Worm (Caenorhabditis elegans) whole organism, late embryonic: Measurements from ENCODE around the gene nhx-2.

Experiments used
- C08G9.2 ChIP-seq: sonication (generic microtip); optimal IDR thresholded peaks from 2 replicates; lab custom pipeline; 2016; ENCODE audit warnings: mild to moderate bottlenecking, missing genetic modification characterization, moderate library complexity, missing compliant biosample characterization
- C38D4.7 ChIP-seq: fragments of 200-800 bp; sonication (Bioruptor generic); optimal IDR thresholded peaks from 2 replicates; lab custom pipeline; 2018; ENCODE audit warnings: mild to moderate bottlenecking, missing genetic modification characterization, moderate library complexity, missing compliant biosample characterization
- K09A11.1 ChIP-seq: sonication (generic microtip); optimal IDR thresholded peaks from 2 replicates; lab custom pipeline; 2017; ENCODE audit warnings: antibody characterized with exemption, mild to moderate bottlenecking, missing genetic modification characterization, missing compliant biosample characterization; ENCODE audit not compliant: insufficient read depth
- Y22D7AL.16 ChIP-seq: sonication (generic microtip); optimal IDR thresholded peaks from 2 replicates; lab custom pipeline; 2016; ENCODE audit warnings: missing genetic modification characterization, missing compliant biosample characterization
- ahr-1 ChIP-seq: sonication (generic microtip); optimal IDR thresholded peaks from 2 replicates; lab custom pipeline; 2016; ENCODE audit warnings: missing genetic modification characterization, missing compliant biosample characterization
- ceh-19 ChIP-seq: fragments of 200-800 bp; sonication (Bioruptor generic); optimal IDR thresholded peaks from 2 replicates; lab custom pipeline; 2018; ENCODE audit warnings: mild to moderate bottlenecking, missing genetic modification characterization, missing compliant biosample characterization
- ceh-2 ChIP-seq: sonication (generic microtip); optimal IDR thresholded peaks from 2 replicates; lab custom pipeline; 2016; ENCODE audit warnings: missing genotype, missing genetic modification characterization, missing compliant biosample characterization
- ceh-22 ChIP-seq: sonication (generic microtip); optimal IDR thresholded peaks from 2 replicates; lab custom pipeline; 2017; ENCODE audit warnings: missing biosample characterization, missing genetic modification characterization
- ceh-24 ChIP-seq: sonication (generic microtip); optimal IDR thresholded peaks from 2 replicates; lab custom pipeline; 2016; ENCODE audit warnings: mild to moderate bottlenecking, missing genetic modification characterization, missing compliant biosample characterization
- ceh-30 ChIP-seq: fragments of 150-350 bp; optimal IDR thresholded peaks from 2 replicates; lab custom pipeline; 2014; ENCODE audit warnings: missing biosample characterization, missing genetic modification characterization
- ceh-31 ChIP-seq: sonication (generic microtip); optimal IDR thresholded peaks from 2 replicates; lab custom pipeline; 2016; ENCODE audit warnings: missing genetic modification characterization, missing compliant biosample characterization
- ceh-45 ChIP-seq: fragments of 200-800 bp; sonication (Bioruptor generic); IDR thresholded peaks from 2 replicates; pipeline ENCODE4 v1.3.6; 2022; ENCODE audit warnings: missing genetic modification reagents, missing genetic modification characterization, missing compliant biosample characterization
- ceh-6 ChIP-seq: fragments of 200-800 bp; sonication (Bioruptor generic); optimal IDR thresholded peaks from 2 replicates; lab custom pipeline; 2018; ENCODE audit warnings: mild to moderate bottlenecking, missing genetic modification characterization, missing compliant biosample characterization
- ceh-9 ChIP-seq: sonication (generic microtip); optimal IDR thresholded peaks from 2 replicates; lab custom pipeline; 2016; ENCODE audit warnings: mild to moderate bottlenecking, missing genetic modification characterization, inconsistent platforms, missing compliant biosample characterization
- dmd-4 ChIP-seq: sonication (generic microtip); optimal IDR thresholded peaks from 2 replicates; lab custom pipeline; 2016; ENCODE audit warnings: borderline replicate concordance, missing genetic modification characterization, missing compliant biosample characterization
- dve-1 ChIP-seq: sonication (generic microtip); optimal IDR thresholded peaks from 2 replicates; lab custom pipeline; 2017; ENCODE audit warnings: antibody characterized with exemption, mild to moderate bottlenecking, missing genetic modification characterization, missing compliant biosample characterization
- elt-2 ChIP-seq: sonication (generic microtip); optimal IDR thresholded peaks from 2 replicates; lab custom pipeline; 2016; ENCODE audit warnings: missing genetic modification reagents, missing genetic modification characterization, missing compliant biosample characterization
- fkh-10 ChIP-seq: fragments of 150-350 bp; optimal IDR thresholded peaks from 2 replicates; lab custom pipeline; 2014; ENCODE audit warnings: missing biosample characterization, missing genetic modification reagents, missing genetic modification characterization
- fkh-6 ChIP-seq: sonication (generic microtip); optimal IDR thresholded peaks from 2 replicates; lab custom pipeline; 2016; ENCODE audit warnings: missing genetic modification characterization, missing compliant biosample characterization
- hlh-15 ChIP-seq: sonication (generic microtip); optimal IDR thresholded peaks from 2 replicates; lab custom pipeline; 2016; ENCODE audit warnings: missing genetic modification characterization, missing compliant biosample characterization
- lim-6 ChIP-seq: sonication (generic microtip); optimal IDR thresholded peaks from 2 replicates; lab custom pipeline; 2016; ENCODE audit warnings: missing genetic modification characterization, missing compliant biosample characterization
- lin-11 ChIP-seq: fragments of 200-800 bp; sonication (Bioruptor generic); optimal IDR thresholded peaks from 2 replicates; lab custom pipeline; 2018; ENCODE audit warnings: mild to moderate bottlenecking, missing genetic modification characterization, missing compliant biosample characterization
- madf-2 ChIP-seq: sonication (generic microtip); optimal IDR thresholded peaks from 2 replicates; lab custom pipeline; 2017; ENCODE audit warnings: missing genetic modification characterization, missing compliant biosample characterization
- mec-3 ChIP-seq: sonication (generic microtip); optimal IDR thresholded peaks from 2 replicates; lab custom pipeline; 2016; ENCODE audit warnings: borderline replicate concordance, missing genetic modification characterization, missing compliant biosample characterization
- npax-4 ChIP-seq: sonication (generic microtip); optimal IDR thresholded peaks from 2 replicates; lab custom pipeline; 2016; ENCODE audit warnings: missing genetic modification characterization, missing compliant biosample characterization
- pat-9 ChIP-seq: fragments of 200-800 bp; sonication (Bioruptor generic); optimal IDR thresholded peaks from 2 replicates; lab custom pipeline; 2018; ENCODE audit warnings: mild to moderate bottlenecking, missing genetic modification characterization, moderate library complexity, missing compliant biosample characterization
- pha-2 ChIP-seq: sonication (generic microtip); optimal IDR thresholded peaks from 2 replicates; lab custom pipeline; 2017; ENCODE audit warnings: mild to moderate bottlenecking, missing genetic modification characterization, missing compliant biosample characterization
- pha-4 ChIP-seq: fragments of 150-350 bp; optimal IDR thresholded peaks from 2 replicates; lab custom pipeline; 2018; ENCODE audit warnings: missing biosample characterization, missing genetic modification reagents, missing genetic modification characterization
- pqm-1 ChIP-seq: sonication (generic microtip); optimal IDR thresholded peaks from 2 replicates; lab custom pipeline; 2016; ENCODE audit warnings: missing genetic modification characterization, missing compliant biosample characterization
- pros-1 ChIP-seq: fragments of 150-350 bp; optimal IDR thresholded peaks from 2 replicates; lab custom pipeline; 2014; ENCODE audit warnings: missing biosample characterization, missing genetic modification reagents, missing genetic modification characterization
- rnt-1 ChIP-seq: sonication (generic microtip); optimal IDR thresholded peaks from 2 replicates; lab custom pipeline; 2016; ENCODE audit warnings: missing genetic modification characterization, missing compliant biosample characterization
- sdc-2 ChIP-seq: sonication (generic microtip); optimal IDR thresholded peaks from 2 replicates; lab custom pipeline; 2016; ENCODE audit warnings: missing genotype, missing genetic modification characterization, missing compliant biosample characterization
- tbx-7 ChIP-seq: sonication (generic microtip); optimal IDR thresholded peaks from 2 replicates; lab custom pipeline; 2016; ENCODE audit warnings: missing genotype, missing genetic modification characterization, missing compliant biosample characterization
- ttx-3 ChIP-seq: sonication (generic microtip); optimal IDR thresholded peaks from 2 replicates; lab custom pipeline; 2016; ENCODE audit warnings: missing genetic modification reagents, missing genetic modification characterization, missing compliant biosample characterization
- unc-42 ChIP-seq: sonication (generic microtip); optimal IDR thresholded peaks from 2 replicates; lab custom pipeline; 2016; ENCODE audit warnings: missing genotype, missing genetic modification characterization, missing compliant biosample characterization
- zip-5 ChIP-seq: sonication (generic microtip); optimal IDR thresholded peaks from 2 replicates; lab custom pipeline; 2016; ENCODE audit warnings: missing genetic modification characterization, missing compliant biosample characterization
- ztf-16 ChIP-seq: sonication (generic microtip); optimal IDR thresholded peaks from 2 replicates; lab custom pipeline; 2017; ENCODE audit warnings: missing genetic modification characterization, missing compliant biosample characterization

nhx-2 gene

ce11 chrII:7708540-7708939, 14.8 kb upstream of the nhx-2 start, which contains the start of gene B0495.9 (continued):
- peak; percentile 16 for TF ChIP-seq fkh-10 (GFP tag; lab: Kevin White, UChicago)
- peak; percentile 87 for TF ChIP-seq ahr-1 (tag; lab: Kevin White, UChicago)
- peak; percentile 64 for TF ChIP-seq unc-42
- peak; percentile 71; the same call in 1 of the 2 replicates for TF ChIP-seq ceh-45 (GFP tag; lab: Robert Waterston, UW)
- TF ChIP-seq pros-1: no peak
- peak; percentile 31 for TF ChIP-seq pqm-1
- peak; percentile 71 for TF ChIP-seq tbx-7 (tag; lab: Kevin White, UChicago)
- peak; percentile 86 for TF ChIP-seq ceh-6 (GFP tag; lab: Kevin White, UChicago)
- TF ChIP-seq ceh-22 (tag; lab: Kevin White, UChicago): peak; percentile 78
- peak; percentile 92 for TF ChIP-seq ceh-19 (GFP tag; lab: Kevin White, UChicago)
- TF ChIP-seq lim-6 (tag; lab: Kevin White, UChicago): peak; percentile 61
- peak; percentile 84 for TF ChIP-seq K09A11.1 (tag; lab: Kevin White, UChicago)
- no peak for TF ChIP-seq pha-4 (tag; lab: Kevin White, UChicago)
- TF ChIP-seq ttx-3 (tag; lab: Kevin White, UChicago): peak; percentile 90
- peak; percentile 87 for TF ChIP-seq ceh-2
- peak; percentile 86 for TF ChIP-seq rnt-1 (tag; lab: Kevin White, UChicago)

ce11 chrII:7707383-7707782, 13.6 kb upstream of the nhx-2 start, which contains the start of gene luc-7L:
Gene luc-7L, minus strand, starts transcription at chrII:7707483.
- no peak for TF ChIP-seq ceh-22 (tag; lab: Kevin White, UChicago)
- no peak for TF ChIP-seq fkh-6 (tag; lab: Kevin White, UChicago)
- no peak for TF ChIP-seq lim-6 (tag; lab: Kevin White, UChicago)
- no peak for TF ChIP-seq pqm-1
- no peak for TF ChIP-seq sdc-2 (tag; lab: Kevin White, UChicago)
- TF ChIP-seq pha-2 (tag; lab: Kevin White, UChicago): no peak
- no peak for TF ChIP-seq ceh-31 (tag; lab: Kevin White, UChicago)
- no peak for TF ChIP-seq C08G9.2 (tag; lab: Kevin White, UChicago)
- TF ChIP-seq ceh-2: no peak
- no peak for TF ChIP-seq ceh-30 (tag; lab: Kevin White, UChicago)

- TF ChIP-seq ztf-16 (tag; lab: Kevin White, UChicago): no peak
- TF ChIP-seq mec-3: no peak
- TF ChIP-seq elt-2: peak; percentile 77
- no peak for TF ChIP-seq zip-5 (tag; lab: Kevin White, UChicago)
- TF ChIP-seq, all 69 proteins: peak for 1
These were observed 11.4 kb upstream of the nhx-2 start, which contains the start of gene B0495.7 for ce11 chrII:7705152-7705551. Gene B0495.7, minus strand, starts transcription at chrII:7705233.

ce11 chrII:7704387-7704786, 10.6 kb upstream of the nhx-2 start:
- TF ChIP-seq npax-4 (no peak), ceh-9 (no peak), madf-2 (tag; lab: Kevin White, UChicago) (no peak), C08G9.2 (tag; lab: Kevin White, UChicago) (no peak), dve-1 (no peak), pros-1 (no peak), lin-11 (tag; lab: Kevin White, UChicago) (no peak), pat-9 (tag; lab: Kevin White, UChicago) (no peak), ceh-24 (no peak), sdc-2 (tag; lab: Kevin White, UChicago) (no peak), dmd-4 (tag; lab: Kevin White, UChicago) (no peak), lim-6 (tag; lab: Kevin White, UChicago) (no peak), ceh-22 (tag; lab: Kevin White, UChicago) (no peak), Y22D7AL.16 (tag; lab: Kevin White, UChicago) (no peak), C38D4.7 (GFP tag; lab: Kevin White, UChicago) (no peak), ceh-2 (no peak), elt-2 (no peak), hlh-15 (tag; lab: Kevin White, UChicago) (no peak)
